Worm (Caenorhabditis elegans): ENCODE data around the gene F54D12.9.

DNA sequence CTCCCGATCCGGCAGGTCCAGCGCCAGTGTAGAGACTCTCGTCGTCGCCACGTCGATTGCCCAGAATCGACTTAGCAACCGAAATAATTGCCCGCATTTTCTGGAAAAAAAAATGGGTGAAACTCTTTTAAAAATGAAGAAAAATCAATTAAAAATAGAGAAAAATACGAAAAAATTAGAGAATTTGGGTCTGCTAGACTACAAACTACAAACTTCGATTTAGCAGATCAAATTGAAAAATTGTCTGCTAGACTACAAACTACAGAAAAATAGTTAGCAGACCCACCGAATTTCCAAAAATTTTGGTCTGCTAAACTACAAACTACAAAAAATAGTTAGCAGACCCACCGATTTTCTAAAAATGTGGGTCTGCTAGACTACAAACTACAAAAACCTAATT is 6.6 kb downstream of the F54D12.9 start, which contains the start of gene rog-1:
- TF ChIP-seq nhr-76 (tag; optimal IDR thresholded peaks at IDR 0.05) (no peak), ham-2 (GFP tag; optimal IDR thresholded peaks at IDR 0.05) (no peak), ces-1 (GFP tag; optimal IDR thresholded peaks at IDR 0.05) (no peak), ztf-11 (tag; optimal IDR thresholded peaks at IDR 0.05) (no peak), snpc-4 (tag; optimal IDR thresholded peaks at IDR 0.05) (no peak), sptf-1 (tag; optimal IDR thresholded peaks at IDR 0.05) (no peak), lin-13 (tag; optimal IDR thresholded peaks at IDR 0.05) (no peak), blmp-1 (tag; optimal IDR thresholded peaks at IDR 0.05) (no peak)
